Worm (Caenorhabditis elegans): ENCODE measurements around the gene his-17.

DNA sequence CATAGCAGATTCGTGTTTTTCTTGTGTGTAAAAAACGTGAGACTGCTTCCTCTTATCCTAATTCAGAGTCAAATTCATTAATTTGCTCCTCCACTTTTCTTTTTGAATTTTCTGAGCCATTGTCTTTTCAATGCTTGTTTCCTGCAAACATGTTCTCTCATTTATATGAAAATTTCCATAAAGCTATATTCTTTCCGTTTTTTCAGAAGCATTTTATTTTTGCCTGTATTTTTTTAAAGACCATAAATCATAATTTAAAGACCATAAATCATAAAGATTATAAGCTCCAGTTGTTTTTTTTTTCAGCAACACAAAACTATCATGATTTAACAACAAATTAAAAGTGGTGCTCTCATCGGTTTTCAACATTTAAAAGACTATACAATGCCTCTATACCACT lies 9.1 kb upstream of the his-17 start, which contains the start of gene frpr-11:
- TF ChIP-seq syd-9 (tag; optimal IDR thresholded peaks at IDR 0.05) (no peak), nhr-11 (tag; optimal IDR thresholded peaks at IDR 0.05) (no peak), ahr-1 (tag; optimal IDR thresholded peaks at IDR 0.05) (no peak), ttx-3 (tag; optimal IDR thresholded peaks at IDR 0.05) (no peak), sox-4 (tag; optimal IDR thresholded peaks at IDR 0.05) (no peak), pag-3 (tag; optimal IDR thresholded peaks at IDR 0.05; ENCODE audit: borderline replicate concordance) (no peak), C08G9.2 (tag; optimal IDR thresholded peaks at IDR 0.05) (no peak), dmd-4 (tag; optimal IDR thresholded peaks at IDR 0.05; ENCODE audit: borderline replicate concordance) (no peak), elt-4 (tag; optimal IDR thresholded peaks at IDR 0.05) (no peak), pha-4 (tag; optimal IDR thresholded peaks at IDR 0.05) (no peak)
